Worm (Caenorhabditis elegans): ENCODE data around the gene str-243.

ce11 chrV:1476284-1476792 is 46.2 kb upstream of the str-243 start:
- no peak for TF ChIP-seq sptf-1 (tag; optimal IDR thresholded peaks at IDR 0.05)
- no peak for TF ChIP-seq mep-1 (tag; optimal IDR thresholded peaks at IDR 0.05)

Measured in whole organism, mixed stage, embryonic.